Worm (Caenorhabditis elegans) whole organism, young adult: Measurements from ENCODE around the gene K01H12.4.

ENCODE experiments used
- B0019.2 ChIP-seq: fragments of 200-800 bp; sonication (Bioruptor generic); conservative IDR thresholded peaks from 2 replicates; pipeline ENCODE4 v1.3.6; 2022; ENCODE audit warnings: missing genetic modification reagents, missing genetic modification characterization, missing compliant biosample characterization
- D2030.7 ChIP-seq: fragments of 200-800 bp; sonication (Bioruptor generic); IDR thresholded peaks from 2 replicates; pipeline ENCODE4 v1.3.6; 2022; ENCODE audit warnings: missing genetic modification reagents, missing genetic modification characterization, missing compliant biosample characterization
- F49E8.2 ChIP-seq: sonication (generic microtip); optimal IDR thresholded peaks from 3 replicates; lab custom pipeline; 2017; ENCODE audit warnings: missing genetic modification characterization, mild to moderate bottlenecking, missing compliant biosample characterization, antibody characterized with exemption, moderate library complexity; ENCODE audit not compliant: insufficient read depth
- K11D2.4 ChIP-seq: fragments of 200-800 bp; sonication (Bioruptor generic); IDR thresholded peaks from 2 replicates; pipeline ENCODE4 v1.3.6; 2022; ENCODE audit warnings: missing genetic modification reagents, missing genetic modification characterization, missing compliant biosample characterization
- K12H6.12 ChIP-seq: fragments of 200-800 bp; sonication (Bioruptor generic); optimal IDR thresholded peaks from 2 replicates; lab custom pipeline; 2018; ENCODE audit warnings: mild to moderate bottlenecking, missing genetic modification characterization, missing compliant biosample characterization
- Y95B8A.8 ChIP-seq: fragments of 200-800 bp; sonication (Bioruptor generic); IDR thresholded peaks from 2 replicates; pipeline ENCODE4 v1.3.6; 2022; ENCODE audit warnings: missing genetic modification reagents, missing genetic modification characterization, missing compliant biosample characterization
- ZK185.1 ChIP-seq: sonication (generic microtip); optimal IDR thresholded peaks from 2 replicates; lab custom pipeline; 2016; ENCODE audit warnings: mild to moderate bottlenecking, missing genetic modification characterization, missing compliant biosample characterization; ENCODE audit not compliant: poor library complexity, severe bottlenecking
- ama-1 ChIP-seq, 3 experiments: fragments of 150-350 bp in 1 of 3; sonication (generic microtip) in 2 of 3; optimal IDR thresholded peaks; 2 replicates each; lab custom pipeline; 2014 to 2018; ENCODE audit warnings: missing biosample characterization in 2 of 3, missing genetic modification characterization in 2 of 3, missing genetic modification reagents in 2 of 3
- athp-1 ChIP-seq: sonication (generic microtip); optimal IDR thresholded peaks from 2 replicates; lab custom pipeline; 2017; ENCODE audit warnings: mild to moderate bottlenecking, missing genetic modification characterization, missing compliant biosample characterization
- attf-5 ChIP-seq: fragments of 200-800 bp; sonication (Bioruptor generic); optimal IDR thresholded peaks from 2 replicates; lab custom pipeline; 2018; ENCODE audit warnings: mild to moderate bottlenecking, missing genetic modification characterization, missing compliant biosample characterization
- attf-6 ChIP-seq: fragments of 200-800 bp; sonication (Bioruptor generic); IDR thresholded peaks from 2 replicates; pipeline ENCODE4 v1.3.6; 2022; ENCODE audit warnings: missing genetic modification reagents, missing genetic modification characterization, missing compliant biosample characterization
- cebp-1 ChIP-seq, 2 experiments: fragments of 200-800 bp in 1 of 2; sonication (Bioruptor generic) in 1 of 2; sonication (generic microtip) in 1 of 2; IDR thresholded peaks in 1 of 2; optimal IDR thresholded peaks in 1 of 2; 2 replicates each; pipeline versions ENCODE4 v1.3.6 to Lab custom; 2017 to 2022; ENCODE audit warnings: missing compliant biosample characterization in 2 of 2, missing genetic modification characterization in 2 of 2, mild to moderate bottlenecking in 1 of 2, missing genetic modification reagents in 1 of 2, moderate library complexity in 1 of 2
- ceh-27 ChIP-seq: fragments of 200-800 bp; sonication (Bioruptor generic); optimal IDR thresholded peaks from 2 replicates; lab custom pipeline; 2018; ENCODE audit warnings: mild to moderate bottlenecking, missing genetic modification characterization, moderate library complexity, missing compliant biosample characterization
- ceh-79 ChIP-seq: sonication (generic microtip); optimal IDR thresholded peaks from 2 replicates; lab custom pipeline; 2017; ENCODE audit warnings: mild to moderate bottlenecking, missing genetic modification characterization, missing compliant biosample characterization
- chd-7 ChIP-seq: sonication (generic microtip); optimal IDR thresholded peaks from 2 replicates; lab custom pipeline; 2016; ENCODE audit warnings: mild to moderate bottlenecking, missing genetic modification characterization, moderate library complexity, missing compliant biosample characterization
- dpl-1 ChIP-seq: fragments of 150-350 bp; optimal IDR thresholded peaks from 2 replicates; lab custom pipeline; 2014; ENCODE audit warnings: missing biosample characterization, missing genetic modification reagents, missing genetic modification characterization
- efl-1 ChIP-seq: fragments of 150-350 bp; optimal IDR thresholded peaks from 2 replicates; lab custom pipeline; 2014; ENCODE audit warnings: missing biosample characterization, missing genetic modification reagents, missing genetic modification characterization
- hmg-1.2 ChIP-seq: fragments of 200-800 bp; sonication (Bioruptor generic); IDR thresholded peaks from 2 replicates; pipeline ENCODE4 v1.3.6; 2022; ENCODE audit warnings: missing genetic modification reagents, missing genetic modification characterization, missing compliant biosample characterization
- hrde-1 ChIP-seq: sonication (generic microtip); optimal IDR thresholded peaks from 2 replicates; lab custom pipeline; 2016; ENCODE audit warnings: missing genetic modification characterization, mild to moderate bottlenecking, missing compliant biosample characterization, moderate library complexity, missing genotype, missing genetic modification reagents, borderline replicate concordance
- let-607 ChIP-seq, 2 experiments: fragments of 200-800 bp in 1 of 2; sonication (Bioruptor generic) in 1 of 2; sonication (generic microtip) in 1 of 2; optimal IDR thresholded peaks; 2 replicates each; lab custom pipeline; 2016 to 2018; ENCODE audit warnings: mild to moderate bottlenecking in 2 of 2, missing compliant biosample characterization in 2 of 2, missing genetic modification characterization in 2 of 2, moderate library complexity in 2 of 2, missing genotype in 1 of 2
- lin-40 ChIP-seq: sonication (generic microtip); optimal IDR thresholded peaks from 2 replicates; lab custom pipeline; 2016; ENCODE audit warnings: missing genetic modification characterization, mild to moderate bottlenecking, missing compliant biosample characterization, missing genotype, missing genetic modification reagents
- lin-54 ChIP-seq: fragments of 200-800 bp; sonication (Bioruptor generic); optimal IDR thresholded peaks from 2 replicates; lab custom pipeline; 2018; ENCODE audit warnings: mild to moderate bottlenecking, missing genetic modification characterization, missing compliant biosample characterization
- lir-1 ChIP-seq: fragments of 200-800 bp; sonication (Bioruptor generic); conservative IDR thresholded peaks from 2 replicates; pipeline ENCODE4 v1.3.6; 2022; ENCODE audit warnings: missing genetic modification reagents, missing genetic modification characterization, missing compliant biosample characterization
- mxl-1 ChIP-seq: sonication (generic microtip); optimal IDR thresholded peaks from 2 replicates; lab custom pipeline; 2016; ENCODE audit warnings: missing genetic modification characterization, missing compliant biosample characterization
- nfyb-1 ChIP-seq: fragments of 200-800 bp; sonication (Bioruptor generic); IDR thresholded peaks from 2 replicates; pipeline ENCODE4 v1.3.6; 2022; ENCODE audit warnings: missing genetic modification reagents, missing genetic modification characterization, missing compliant biosample characterization
- pbrm-1 ChIP-seq: fragments of 200-800 bp; sonication (Bioruptor generic); IDR thresholded peaks from 2 replicates; pipeline ENCODE4 v1.3.6; 2022; ENCODE audit warnings: missing genetic modification reagents, missing genetic modification characterization, missing compliant biosample characterization
- rec-8 ChIP-seq, 2 experiments: sonication (generic microtip); optimal IDR thresholded peaks; 2 replicates each; lab custom pipeline; 2016; ENCODE audit warnings: mild to moderate bottlenecking in 2 of 2, missing genetic modification characterization in 2 of 2, missing genetic modification reagents in 2 of 2, missing genotype in 2 of 2, missing biosample characterization in 1 of 2, missing compliant biosample characterization in 1 of 2, moderate library complexity in 1 of 2
- sdz-38 ChIP-seq: sonication (generic microtip); optimal IDR thresholded peaks from 2 replicates; lab custom pipeline; 2016; ENCODE audit warnings: missing genotype, missing genetic modification characterization, missing compliant biosample characterization
- snpc-3.4 ChIP-seq: sonication (generic microtip); optimal IDR thresholded peaks from 2 replicates; lab custom pipeline; 2017; ENCODE audit warnings: missing genetic modification characterization, mild to moderate bottlenecking, missing compliant biosample characterization, antibody characterized with exemption, moderate library complexity, missing genotype, missing genetic modification reagents
- snpc-4 ChIP-seq, 5 experiments: fragments of 150-350 bp in 1 of 5; sonication (generic microtip) in 4 of 5; optimal IDR thresholded peaks; 2 replicates each; lab custom pipeline; 2014 to 2018; ENCODE audit warnings: missing genetic modification characterization in 5 of 5, missing biosample characterization in 3 of 5, antibody characterized with exemption in 2 of 5, mild to moderate bottlenecking in 2 of 5, missing compliant biosample characterization in 2 of 5, missing genotype in 2 of 5, moderate library complexity in 2 of 5, missing genetic modification reagents in 1 of 5
- somi-1 ChIP-seq: fragments of 200-800 bp; sonication (Bioruptor generic); optimal IDR thresholded peaks from 2 replicates; lab custom pipeline; 2018; ENCODE audit warnings: mild to moderate bottlenecking, missing genetic modification characterization, missing compliant biosample characterization
- tbp1 ChIP-seq: fragments of 200-800 bp; sonication (Bioruptor generic); optimal IDR thresholded peaks from 2 replicates; lab custom pipeline; 2018; ENCODE audit warnings: mild to moderate bottlenecking, missing genetic modification characterization, missing compliant biosample characterization
- xnd-1 ChIP-seq: sonication (generic microtip); optimal IDR thresholded peaks from 2 replicates; lab custom pipeline; 2016; ENCODE audit warnings: missing genotype, missing genetic modification reagents, missing genetic modification characterization, missing compliant biosample characterization
- zfh-2 ChIP-seq: fragments of 200-800 bp; sonication (Bioruptor generic); conservative IDR thresholded peaks from 2 replicates; pipeline ENCODE4 v1.3.6; 2022; ENCODE audit warnings: missing genetic modification reagents, missing genetic modification characterization, missing compliant biosample characterization
- ztf-18 ChIP-seq: sonication (generic microtip); optimal IDR thresholded peaks from 2 replicates; lab custom pipeline; 2016; ENCODE audit warnings: missing genotype, mild to moderate bottlenecking, missing genetic modification characterization, missing compliant biosample characterization
- ztf-22 ChIP-seq: fragments of 200-800 bp; sonication (Bioruptor generic); optimal IDR thresholded peaks from 2 replicates; lab custom pipeline; 2018; ENCODE audit warnings: mild to moderate bottlenecking, missing genetic modification characterization, moderate library complexity, missing compliant biosample characterization
- ztf-25 ChIP-seq: fragments of 200-800 bp; sonication (Bioruptor generic); IDR thresholded peaks from 2 replicates; pipeline ENCODE4 v1.3.6; 2022; ENCODE audit warnings: missing genetic modification reagents, missing genetic modification characterization, missing compliant biosample characterization
- ztf-26 ChIP-seq: sonication (generic microtip); optimal IDR thresholded peaks from 2 replicates; lab custom pipeline; 2017; ENCODE audit warnings: missing genetic modification characterization, missing compliant biosample characterization
- ztf-3 ChIP-seq: fragments of 200-800 bp; sonication (Bioruptor generic); optimal IDR thresholded peaks from 2 replicates; lab custom pipeline; 2018; ENCODE audit warnings: mild to moderate bottlenecking, missing genetic modification characterization, missing compliant biosample characterization

Gene K01H12.4

ce11 chrIV:9671001-9671652, 41.8 kb upstream of the K01H12.4 start (continued):
- no peak for TF ChIP-seq efl-1
- no peak for TF ChIP-seq sdz-38 (tag; lab: Kevin White, UChicago)
- TF ChIP-seq chd-7 (tag; lab: Kevin White, UChicago): no peak
- no peak for TF ChIP-seq dpl-1 (GFP tag; lab: Kevin White, UChicago)
- TF ChIP-seq lin-54 (GFP tag; lab: Kevin White, UChicago): peak; percentile 10
- TF ChIP-seq ztf-25: no peak
- TF ChIP-seq rec-8 (tag; optimal IDR thresholded peaks at IDR 0.05; lab: Kevin White, UChicago): no peak
- peak in 1 of 2 experiments; percentile 46 for TF ChIP-seq let-607 (tag; optimal IDR thresholded peaks at IDR 0.05; lab: Kevin White, UChicago)
- no peak for TF ChIP-seq K12H6.12
- TF ChIP-seq ama-1 (optimal IDR thresholded peaks at IDR 0.05; lab: Kevin White, UChicago): peak; percentile 58
- no peak for TF ChIP-seq ama-1 (GFP tag; optimal IDR thresholded peaks at IDR 0.05; lab: Kevin White, UChicago)
- TF ChIP-seq ztf-18 (tag; lab: Kevin White, UChicago): no peak
- no peak for TF ChIP-seq mxl-1 (tag; lab: Kevin White, UChicago)
- no peak for TF ChIP-seq ceh-79 (tag; lab: Kevin White, UChicago)
- peak; percentile 23 for TF ChIP-seq tbp1 (GFP tag; lab: Kevin White, UChicago)
- TF ChIP-seq D2030.7 (GFP tag; lab: Robert Waterston, UW): no peak
- no peak for TF ChIP-seq zfh-2 (GFP tag; lab: Robert Waterston, UW)
- TF ChIP-seq attf-5 (GFP tag; lab: Kevin White, UChicago): peak; percentile 35
- TF ChIP-seq ZK185.1: peak; percentile 26
- TF ChIP-seq ceh-27: no peak
- TF ChIP-seq hmg-1.2 (GFP tag; lab: Robert Waterston, UW): peak; percentile 24; the same call in 1 of the 2 replicates
- TF ChIP-seq snpc-4 (GFP tag; optimal IDR thresholded peaks at IDR 0.05; lab: Kevin White, UChicago): no peak
- TF ChIP-seq snpc-4 (tag; optimal IDR thresholded peaks at IDR 0.05; lab: Kevin White, UChicago): peak in 1 of 4 experiments; percentile 11
- no peak for TF ChIP-seq xnd-1 (tag; lab: Kevin White, UChicago)
- TF ChIP-seq snpc-3.4 (tag; lab: Kevin White, UChicago): no peak
- TF ChIP-seq pbrm-1 (GFP tag; lab: Robert Waterston, UW): no peak
- TF ChIP-seq B0019.2: no peak
- TF ChIP-seq K11D2.4 (GFP tag; lab: Robert Waterston, UW): no peak
- TF ChIP-seq Y95B8A.8: no peak
- TF ChIP-seq athp-1 (tag; lab: Kevin White, UChicago): no peak
- no peak for TF ChIP-seq lir-1 (GFP tag; lab: Robert Waterston, UW)
- no peak for TF ChIP-seq hrde-1 (tag; lab: Kevin White, UChicago)

ce11 chrIV:9672434-9672833, 40.4 kb upstream of the K01H12.4 start:
- TF ChIP-seq ztf-22 (no peak), ztf-25 (no peak), K12H6.12 (no peak), cebp-1 (GFP tag; IDR thresholded peaks at IDR 0.05; lab: Robert Waterston, UW) (no peak), cebp-1 (tag; optimal IDR thresholded peaks at IDR 0.05; lab: Kevin White, UChicago) (peak; percentile 33), somi-1 (GFP tag; lab: Kevin White, UChicago) (peak; percentile 82), F49E8.2 (tag; lab: Kevin White, UChicago) (no peak), nfyb-1 (GFP tag; lab: Robert Waterston, UW) (no peak), attf-6 (GFP tag; lab: Robert Waterston, UW) (no peak), ztf-26 (tag; lab: Kevin White, UChicago) (peak; percentile 47), ztf-3 (no peak), lin-40 (tag; lab: Kevin White, UChicago) (peak; percentile 53)
